Worm (Caenorhabditis elegans): ENCODE data around the gene B0228.9.
A peak's percentile ranks its signal among the peaks of the same experiment; 100 is the strongest.

The B0228.9 gene

DNA sequence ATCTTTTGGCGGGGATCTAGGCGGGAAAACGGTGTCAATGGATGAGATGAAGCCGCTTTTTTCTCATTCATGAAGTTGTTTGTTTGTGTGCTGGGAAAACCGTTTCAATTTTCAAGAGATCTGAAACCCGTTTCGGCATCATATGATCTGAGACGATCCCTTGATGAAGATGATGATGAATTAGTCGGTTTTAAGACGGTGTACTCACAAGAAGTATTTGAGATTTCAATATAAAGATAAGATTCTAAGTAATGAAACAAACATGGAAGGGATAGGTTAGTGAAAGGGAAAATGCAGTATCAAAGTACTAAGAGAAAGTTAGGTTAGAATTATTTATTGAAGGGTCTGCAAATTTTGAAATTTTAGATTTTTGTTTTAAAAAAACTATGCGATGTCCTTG, 44.7 kb upstream of the B0228.9 start:
- TF ChIP-seq M03D4.4 (tag; optimal IDR thresholded peaks at IDR 0.05) (no peak), zip-8 (tag; optimal IDR thresholded peaks at IDR 0.05) (no peak), pha-4 (tag; optimal IDR thresholded peaks at IDR 0.05) (no peak), nhr-12 (tag; optimal IDR thresholded peaks at IDR 0.05) (no peak)

DNA sequence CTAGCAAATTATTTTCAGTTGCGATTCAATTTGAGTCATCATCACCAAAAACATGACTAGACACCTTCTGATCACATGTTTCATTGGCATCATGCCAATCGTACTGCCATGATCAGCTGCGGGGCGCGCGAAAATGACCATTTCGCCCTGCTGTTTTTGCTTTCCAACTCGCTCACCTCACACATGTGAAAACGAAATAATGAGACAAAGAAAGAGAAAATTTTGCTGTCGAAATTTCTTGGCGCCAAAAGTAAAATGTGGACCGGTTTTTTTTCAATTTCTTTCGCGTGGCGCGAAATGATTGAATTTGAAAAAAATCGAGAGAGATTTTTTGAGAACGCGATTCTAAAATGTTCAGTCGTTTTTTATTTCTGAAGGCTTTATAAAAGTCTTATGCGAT, 43.4 kb upstream of the B0228.9 start:
- TF ChIP-seq tbx-8 (GFP tag; optimal IDR thresholded peaks at IDR 0.05) (no peak), nhr-2 (tag; optimal IDR thresholded peaks at IDR 0.05) (no peak), zip-8 (tag; optimal IDR thresholded peaks at IDR 0.05) (no peak), mls-2 (tag; optimal IDR thresholded peaks at IDR 0.05) (no peak), ceh-43 (GFP tag; optimal IDR thresholded peaks at IDR 0.05) (no peak), unc-39 (tag; optimal IDR thresholded peaks at IDR 0.05) (no peak), lin-32 (GFP tag; optimal IDR thresholded peaks at IDR 0.05) (no peak), sptf-1 (tag; optimal IDR thresholded peaks at IDR 0.05) (no peak), blmp-1 (tag; optimal IDR thresholded peaks at IDR 0.05) (no peak), unc-120 (tag; optimal IDR thresholded peaks at IDR 0.05; ENCODE audit: poor library complexity, severe bottlenecking) (no peak), snpc-4 (tag; optimal IDR thresholded peaks at IDR 0.05) (no peak), M03D4.4 (tag; optimal IDR thresholded peaks at IDR 0.05) (no peak), bed-3 (GFP tag; optimal IDR thresholded peaks at IDR 0.05) (no peak), ces-1 (GFP tag; optimal IDR thresholded peaks at IDR 0.05) (no peak), flh-1 (GFP tag; optimal IDR thresholded peaks at IDR 0.05) (no peak), ham-2 (GFP tag; optimal IDR thresholded peaks at IDR 0.05) (no peak), sem-2 (GFP tag; optimal IDR thresholded peaks at IDR 0.05) (no peak), mep-1 (tag; optimal IDR thresholded peaks at IDR 0.05) (no peak), hlh-1 (tag; optimal IDR thresholded peaks at IDR 0.05) (no peak)

DNA sequence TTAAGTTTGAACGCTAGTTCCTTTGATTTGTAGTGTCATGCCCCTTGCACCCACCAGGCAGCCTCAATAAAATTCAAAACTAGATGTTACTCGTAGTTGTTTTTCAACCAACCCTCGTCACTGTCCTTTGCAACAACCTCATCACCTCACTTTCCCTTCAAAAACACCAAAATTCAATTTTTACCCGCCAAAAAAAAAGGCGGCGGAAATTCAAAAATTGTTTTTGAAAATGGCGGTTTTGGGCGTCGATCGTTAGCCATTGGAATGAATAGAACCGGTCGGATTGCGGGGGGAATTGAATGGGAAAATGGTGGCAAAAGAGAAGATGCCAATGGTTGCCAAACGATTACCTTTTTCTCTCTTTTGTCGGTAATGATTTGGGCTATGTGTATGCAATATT, 42.6 kb upstream of the B0228.9 start:
- TF ChIP-seq M03D4.4 (tag; optimal IDR thresholded peaks at IDR 0.05): no peak
- no peak for TF ChIP-seq unc-39 (tag; optimal IDR thresholded peaks at IDR 0.05)
- no peak for TF ChIP-seq flh-1 (GFP tag; optimal IDR thresholded peaks at IDR 0.05)
- no peak for TF ChIP-seq nhr-237 (tag; optimal IDR thresholded peaks at IDR 0.05)
- TF ChIP-seq unc-62 (GFP tag; optimal IDR thresholded peaks at IDR 0.05): no peak
- TF ChIP-seq sem-2 (GFP tag; optimal IDR thresholded peaks at IDR 0.05): no peak
- no peak for TF ChIP-seq nhr-2 (tag; optimal IDR thresholded peaks at IDR 0.05)
- TF ChIP-seq snpc-4 (tag; optimal IDR thresholded peaks at IDR 0.05): no peak
- TF ChIP-seq nhr-76 (tag; optimal IDR thresholded peaks at IDR 0.05): no peak
- TF ChIP-seq nhr-12 (tag; optimal IDR thresholded peaks at IDR 0.05): no peak

DNA sequence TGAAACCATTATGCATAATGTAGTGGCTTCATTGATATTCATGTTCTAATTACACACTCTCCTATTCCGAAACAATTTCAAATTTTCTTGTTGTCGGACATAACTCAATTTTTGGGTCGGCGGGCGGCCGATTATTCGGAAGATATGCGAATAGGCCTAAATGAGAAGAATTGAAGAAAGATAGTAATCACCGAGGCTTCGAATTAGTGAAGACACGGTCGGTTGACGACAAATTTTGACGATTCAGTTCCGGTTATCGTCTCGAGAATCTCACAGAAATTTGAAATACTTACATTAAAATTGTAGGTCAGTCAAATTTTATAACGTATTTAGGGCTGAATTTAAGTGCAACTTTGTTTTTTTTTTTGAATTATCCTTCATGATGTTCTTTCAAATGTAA, 39.7 kb upstream of the B0228.9 start:
- TF ChIP-seq lin-13 (tag; optimal IDR thresholded peaks at IDR 0.05): no peak
- TF ChIP-seq ces-1 (GFP tag; optimal IDR thresholded peaks at IDR 0.05): peak; percentile 86
- TF ChIP-seq unc-39 (tag; optimal IDR thresholded peaks at IDR 0.05): no peak
- peak; percentile 62 for TF ChIP-seq elt-1 (tag; optimal IDR thresholded peaks at IDR 0.05; ENCODE audit: borderline replicate concordance, insufficient read depth)
- no peak for TF ChIP-seq unc-62 (GFP tag; optimal IDR thresholded peaks at IDR 0.05)
- TF ChIP-seq bed-3 (GFP tag; optimal IDR thresholded peaks at IDR 0.05): no peak
- no peak for TF ChIP-seq snpc-4 (tag; optimal IDR thresholded peaks at IDR 0.05)

DNA sequence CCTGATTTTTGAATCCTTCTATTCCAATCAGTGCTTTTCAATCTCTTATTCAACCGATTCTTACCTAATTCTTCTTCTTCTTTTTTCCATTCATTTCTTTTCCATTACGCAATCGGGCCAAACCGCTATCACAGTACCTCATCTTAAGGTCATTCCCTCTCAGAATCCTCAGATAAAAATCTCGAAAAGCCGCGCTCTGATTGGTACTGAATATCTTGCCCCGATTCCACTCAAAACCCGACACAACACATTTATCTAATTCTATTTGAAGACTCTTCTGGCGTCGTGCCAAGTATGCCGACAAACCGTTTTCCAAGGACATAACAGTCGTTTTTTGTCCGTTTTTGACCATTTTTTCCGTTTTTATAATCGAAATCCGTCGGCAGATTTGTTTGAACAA, 38.4 kb upstream of the B0228.9 start:
- TF ChIP-seq nhr-2 (tag; optimal IDR thresholded peaks at IDR 0.05) (no peak), unc-62 (GFP tag; optimal IDR thresholded peaks at IDR 0.05) (no peak), snpc-4 (tag; optimal IDR thresholded peaks at IDR 0.05) (no peak), ceh-39 (tag; optimal IDR thresholded peaks at IDR 0.05) (no peak), unc-39 (tag; optimal IDR thresholded peaks at IDR 0.05) (no peak), bed-3 (GFP tag; optimal IDR thresholded peaks at IDR 0.05) (no peak), elt-3 (tag; optimal IDR thresholded peaks at IDR 0.05) (no peak), mls-2 (tag; optimal IDR thresholded peaks at IDR 0.05) (no peak), ces-1 (GFP tag; optimal IDR thresholded peaks at IDR 0.05) (no peak), blmp-1 (tag; optimal IDR thresholded peaks at IDR 0.05) (no peak), unc-120 (tag; optimal IDR thresholded peaks at IDR 0.05; ENCODE audit: poor library complexity, severe bottlenecking) (no peak), zip-8 (tag; optimal IDR thresholded peaks at IDR 0.05) (peak; percentile 36), elt-1 (tag; optimal IDR thresholded peaks at IDR 0.05; ENCODE audit: borderline replicate concordance, insufficient read depth) (peak; percentile 97)

DNA sequence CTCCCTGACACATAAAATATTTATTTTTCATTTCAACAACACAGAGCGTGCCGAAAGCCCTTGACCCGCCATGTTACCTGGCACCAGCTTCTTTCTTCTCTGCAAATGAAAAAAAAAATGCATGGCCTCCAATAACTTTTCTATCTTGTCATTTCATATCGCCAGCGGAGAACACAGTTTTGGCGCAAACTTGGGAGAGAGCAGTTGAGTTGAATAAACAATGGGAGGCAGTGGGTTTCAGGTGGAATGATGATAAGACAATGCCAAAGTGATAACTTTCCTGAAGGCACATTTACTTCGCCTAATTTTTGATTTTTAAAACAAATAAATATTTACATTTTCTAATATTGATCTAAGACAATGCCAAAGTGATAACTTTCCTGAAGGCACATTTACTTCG, 37.8 kb upstream of the B0228.9 start:
- TF ChIP-seq unc-62 (GFP tag; optimal IDR thresholded peaks at IDR 0.05) (no peak), ces-1 (GFP tag; optimal IDR thresholded peaks at IDR 0.05) (no peak), elt-3 (tag; optimal IDR thresholded peaks at IDR 0.05) (no peak), sptf-1 (tag; optimal IDR thresholded peaks at IDR 0.05) (no peak)

Measured in whole organism, mixed stage, embryonic.